Fruit fly (Drosophila melanogaster): ENCODE data around the gene twe.

Gene twe

dm6 chr2L:16284306-16285299 lies 22.9 kb upstream of the twe start (continued):
- peak; percentile 59 for TF ChIP-seq jim (GFP tag; optimal IDR thresholded peaks at IDR 0.05)
- TF ChIP-seq brk (GFP tag; optimal IDR thresholded peaks at IDR 0.05), result peak; percentile 80
- peak; percentile 49 to 63 for TF ChIP-seq foxo (GFP tag; optimal IDR thresholded peaks at IDR 0.05)
- TF ChIP-seq sage (GFP tag; optimal IDR thresholded peaks at IDR 0.05), result peak; percentile 75

DNA sequence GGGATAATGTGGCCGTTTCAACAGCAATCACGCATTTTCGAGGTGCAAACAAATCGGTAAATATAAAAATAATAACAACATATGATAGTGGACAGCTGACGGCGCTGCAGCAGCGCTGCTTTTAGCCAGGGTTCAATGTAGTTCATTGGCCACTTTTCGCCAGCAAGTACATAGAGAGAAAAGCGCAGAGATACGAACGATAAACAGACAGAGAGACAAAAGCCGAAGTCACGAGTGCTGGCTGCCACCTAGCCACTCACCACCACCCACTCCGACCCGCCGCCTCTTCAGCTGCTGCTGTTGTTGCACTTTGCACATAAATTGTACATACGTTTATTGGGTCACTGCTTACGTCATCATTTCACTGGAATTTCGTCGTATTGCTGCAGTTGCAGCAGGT lies 21.2 kb upstream of the twe start:
- TF ChIP-seq ey (GFP tag; optimal IDR thresholded peaks at IDR 0.05) (no peak), N (GFP tag; optimal IDR thresholded peaks at IDR 0.05) (no peak), Hnf4 (GFP tag; optimal IDR thresholded peaks at IDR 0.05) (no peak), Rel (GFP tag; optimal IDR thresholded peaks at IDR 0.05) (no peak), Rel (tag; optimal IDR thresholded peaks at IDR 0.05) (no peak), CG9705 (GFP tag; optimal IDR thresholded peaks at IDR 0.05) (no peak), Dif (GFP tag; optimal IDR thresholded peaks at IDR 0.05; ENCODE audit: partially characterized antibody) (no peak), woc (GFP tag; optimal IDR thresholded peaks at IDR 0.05) (no peak), Hr83 (GFP tag; optimal IDR thresholded peaks at IDR 0.05; ENCODE audit: poor library complexity, severe bottlenecking) (no peak), Sp1 (GFP tag; optimal IDR thresholded peaks at IDR 0.05) (no peak), dsf (GFP tag; optimal IDR thresholded peaks at IDR 0.05; ENCODE audit: borderline replicate concordance) (no peak), Hr78 (GFP tag; optimal IDR thresholded peaks at IDR 0.05) (no peak), psq (GFP tag; optimal IDR thresholded peaks at IDR 0.05) (no peak), Myc (optimal IDR thresholded peaks at IDR 0.05) (no peak), rgr (GFP tag; optimal IDR thresholded peaks at IDR 0.05) (no peak), HLH106 (tag; optimal IDR thresholded peaks at IDR 0.05) (no peak), Abd-B (GFP tag; optimal IDR thresholded peaks at IDR 0.05) (no peak)

dm6 chr2L:16282077-16282471 lies 20.4 kb upstream of the twe start:
- TF ChIP-seq usp (GFP tag; optimal IDR thresholded peaks at IDR 0.05) (no peak), Hr83 (GFP tag; optimal IDR thresholded peaks at IDR 0.05; ENCODE audit: poor library complexity, severe bottlenecking) (peak; percentile 74), CG9705 (GFP tag; optimal IDR thresholded peaks at IDR 0.05) (peak; percentile 10), HLH106 (tag; optimal IDR thresholded peaks at IDR 0.05) (peak; percentile 23), psq (GFP tag; optimal IDR thresholded peaks at IDR 0.05) (peak; percentile 4), jim (GFP tag; optimal IDR thresholded peaks at IDR 0.05) (no peak), dsf (GFP tag; optimal IDR thresholded peaks at IDR 0.05; ENCODE audit: borderline replicate concordance) (no peak), dmrt93B (GFP tag; optimal IDR thresholded peaks at IDR 0.05) (no peak), rgr (GFP tag; optimal IDR thresholded peaks at IDR 0.05) (peak; percentile 26)

DNA sequence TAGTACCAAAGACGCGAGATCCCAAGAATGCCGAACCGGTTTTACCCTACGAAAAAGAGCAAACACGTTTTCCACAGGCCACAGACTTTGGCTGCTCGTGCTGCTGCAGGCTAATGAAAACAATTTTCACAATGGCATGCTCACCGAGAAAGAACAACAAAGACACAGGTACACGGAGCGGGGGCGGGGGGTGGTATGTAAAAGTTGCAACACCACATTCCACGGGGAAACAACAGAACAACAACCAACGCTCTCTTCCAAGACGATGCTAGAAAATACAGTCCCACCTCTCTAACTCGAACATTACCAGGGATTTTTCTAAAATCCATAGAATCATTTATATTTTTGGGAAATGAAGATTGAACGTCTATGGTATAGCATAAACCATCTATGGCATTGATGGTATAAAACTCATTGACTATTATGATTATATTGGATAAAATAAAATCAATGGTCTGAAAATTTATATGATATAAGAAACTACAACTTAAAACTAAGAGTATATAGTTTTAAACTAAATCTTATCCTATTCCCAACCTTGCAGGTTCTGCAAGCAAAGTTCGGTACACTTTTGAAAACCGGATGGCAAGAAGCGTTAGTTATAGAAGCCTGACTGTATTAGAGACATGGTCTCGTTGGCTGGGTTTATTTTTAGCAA lies 19.9 kb upstream of the twe start:
- TF ChIP-seq psq (GFP tag; optimal IDR thresholded peaks at IDR 0.05), result peak; percentile 16
- no peak for TF ChIP-seq jim (GFP tag; optimal IDR thresholded peaks at IDR 0.05)
- TF ChIP-seq Sp1 (GFP tag; optimal IDR thresholded peaks at IDR 0.05), result peak; percentile 25
- TF ChIP-seq ey (GFP tag; optimal IDR thresholded peaks at IDR 0.05), result peak; percentile 24
- TF ChIP-seq HLH106 (tag; optimal IDR thresholded peaks at IDR 0.05), result peak; percentile 22
- no peak for TF ChIP-seq pan (optimal IDR thresholded peaks at IDR 0.05)
- TF ChIP-seq lola (GFP tag; optimal IDR thresholded peaks at IDR 0.05), result no peak
- TF ChIP-seq h (GFP tag; optimal IDR thresholded peaks at IDR 0.05), result peak; percentile 28
- no peak for TF ChIP-seq dmrt93B (GFP tag; optimal IDR thresholded peaks at IDR 0.05)
- peak; percentile 17 for TF ChIP-seq OdsH (GFP tag; optimal IDR thresholded peaks at IDR 0.05)
- no peak for TF ChIP-seq CG9705 (GFP tag; optimal IDR thresholded peaks at IDR 0.05)
- TF ChIP-seq woc (GFP tag; optimal IDR thresholded peaks at IDR 0.05), result peak; percentile 55
- TF ChIP-seq fru (GFP tag; optimal IDR thresholded peaks at IDR 0.05), result peak; percentile 45
- peak in 1 of 2 experiments; percentile 50 for TF ChIP-seq foxo (GFP tag; optimal IDR thresholded peaks at IDR 0.05)
- TF ChIP-seq Vsx2 (GFP tag; optimal IDR thresholded peaks at IDR 0.05; ENCODE audit: partially characterized antibody), result no peak

DNA sequence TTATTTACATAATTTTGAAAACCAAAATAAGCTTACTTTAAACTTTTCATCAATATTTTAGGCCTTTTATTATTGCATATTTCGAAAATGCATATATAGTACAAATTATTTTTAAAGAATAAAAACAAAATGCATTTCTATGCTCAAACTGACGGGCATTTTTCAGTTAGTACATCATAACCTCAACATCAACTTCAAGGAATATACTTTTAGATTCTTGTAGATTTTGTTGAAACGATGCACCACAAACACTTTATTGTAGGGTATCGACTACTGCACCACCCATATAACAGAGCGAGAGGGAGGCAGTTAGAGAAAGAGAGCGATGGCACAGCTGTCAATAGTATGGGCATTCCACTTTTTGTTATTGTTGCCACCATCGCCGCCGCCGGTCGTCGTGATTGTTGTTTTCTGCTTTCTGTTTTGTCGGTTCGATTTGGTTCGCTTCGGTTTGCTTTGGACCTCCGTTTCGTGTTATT lies 18.1 kb upstream of the twe start:
- no peak for TF ChIP-seq CG9705 (GFP tag; optimal IDR thresholded peaks at IDR 0.05)
- no peak for TF ChIP-seq Abd-B (GFP tag; optimal IDR thresholded peaks at IDR 0.05)
- TF ChIP-seq psq (GFP tag; optimal IDR thresholded peaks at IDR 0.05), result peak; percentile 56
- no peak for TF ChIP-seq Myc (optimal IDR thresholded peaks at IDR 0.05)
- TF ChIP-seq Sp1 (GFP tag; optimal IDR thresholded peaks at IDR 0.05), result peak; percentile 46
- peak; percentile 78 for TF ChIP-seq h (GFP tag; optimal IDR thresholded peaks at IDR 0.05)
- no peak for TF ChIP-seq Hr83 (GFP tag; optimal IDR thresholded peaks at IDR 0.05; ENCODE audit: poor library complexity, severe bottlenecking)
- TF ChIP-seq fru (GFP tag; optimal IDR thresholded peaks at IDR 0.05), result peak; percentile 79
- no peak for TF ChIP-seq Mio (GFP tag; optimal IDR thresholded peaks at IDR 0.05)
- no peak for TF ChIP-seq GATAd (GFP tag; optimal IDR thresholded peaks at IDR 0.05)
- no peak for TF ChIP-seq usp (GFP tag; optimal IDR thresholded peaks at IDR 0.05)
- TF ChIP-seq Jra (GFP tag; optimal IDR thresholded peaks at IDR 0.05), result no peak
- TF ChIP-seq Vsx2 (GFP tag; optimal IDR thresholded peaks at IDR 0.05; ENCODE audit: partially characterized antibody), result no peak
- TF ChIP-seq tai (GFP tag; optimal IDR thresholded peaks at IDR 0.05), result no peak
- TF ChIP-seq rgr (GFP tag; optimal IDR thresholded peaks at IDR 0.05), result peak; percentile 73
- TF ChIP-seq br (GFP tag; optimal IDR thresholded peaks at IDR 0.05), result peak; percentile 49
- no peak for TF ChIP-seq lola (GFP tag; optimal IDR thresholded peaks at IDR 0.05)
- no peak for TF ChIP-seq dl (GFP tag; optimal IDR thresholded peaks at IDR 0.05; ENCODE audit: insufficient read depth in 1 of 2, partially characterized antibody in 2 of 2)
- TF ChIP-seq woc (GFP tag; optimal IDR thresholded peaks at IDR 0.05), result peak; percentile 62
- TF ChIP-seq ey (GFP tag; optimal IDR thresholded peaks at IDR 0.05), result peak; percentile 73
- peak; percentile 53 for TF ChIP-seq HLH106 (tag; optimal IDR thresholded peaks at IDR 0.05)
- TF ChIP-seq N (GFP tag; optimal IDR thresholded peaks at IDR 0.05), result no peak
